Fruit fly (Drosophila melanogaster) whole organism, embryonic: ENCODE results near the gene CG5776.

ENCODE experiments used
- Ada2b ChIP-seq: fragments of 200-800 bp; sonication (Bioruptor generic); IDR thresholded peaks from 2 replicates; pipeline ENCODE4 v1.3.6; 2022; ENCODE audit warnings: missing biosample characterization, missing genetic modification characterization
- BEAF-32 ChIP-seq: fragments of 200-800 bp; sonication (Bioruptor generic); optimal IDR thresholded peaks from 3 replicates; lab custom pipeline; 2017; ENCODE audit warnings: missing biosample characterization, missing genetic modification characterization, mild to moderate bottlenecking, moderate library complexity, missing genetic modification reagents
- C15 ChIP-seq: fragments of 200-800 bp; sonication (Bioruptor generic); IDR thresholded peaks from 3 replicates; pipeline ENCODE4 v1.3.6; 2022; ENCODE audit warnings: missing biosample characterization, missing genetic modification characterization
- CG1024 ChIP-seq: fragments of 200-800 bp; sonication (Bioruptor generic); IDR thresholded peaks from 2 replicates; pipeline ENCODE4 v1.3.6; 2022; ENCODE audit warnings: missing biosample characterization, missing genetic modification characterization
- CG11398 ChIP-seq: fragments of 200-800 bp; sonication (Bioruptor generic); optimal IDR thresholded peaks from 2 replicates; lab custom pipeline; 2016; ENCODE audit warnings: missing biosample characterization, missing genetic modification characterization
- CG11504 ChIP-seq: fragments of 200-800 bp; sonication (Bioruptor generic); optimal IDR thresholded peaks from 3 replicates; lab custom pipeline; 2019; ENCODE audit warnings: missing biosample characterization, mild to moderate bottlenecking, missing genetic modification characterization, moderate library complexity
- CG11560 ChIP-seq: fragments of 200-800 bp; sonication (Bioruptor generic); IDR thresholded peaks from 3 replicates; pipeline ENCODE4 v1.3.6; 2022; ENCODE audit warnings: missing biosample characterization, missing genetic modification characterization
- CG1233 ChIP-seq: fragments of 200-800 bp; sonication (Bioruptor generic); optimal IDR thresholded peaks from 4 replicates; lab custom pipeline; 2018; ENCODE audit warnings: missing biosample characterization, mild to moderate bottlenecking, missing genetic modification characterization
- CG14860 ChIP-seq: fragments of 200-800 bp; sonication (Bioruptor generic); IDR thresholded peaks from 3 replicates; pipeline ENCODE4 v1.3.6; 2022; ENCODE audit warnings: missing biosample characterization, missing genetic modification characterization; ENCODE audit not compliant: partially characterized antibody
- CG15696 ChIP-seq: fragments of 200-800 bp; sonication (Bioruptor generic); optimal IDR thresholded peaks from 2 replicates; lab custom pipeline; 2019; ENCODE audit warnings: missing biosample characterization, mild to moderate bottlenecking, missing genetic modification characterization, moderate library complexity
- CG17912 ChIP-seq: fragments of 200-800 bp; sonication (Bioruptor generic); optimal IDR thresholded peaks from 2 replicates; lab custom pipeline; 2018; ENCODE audit warnings: missing biosample characterization, mild to moderate bottlenecking, missing genetic modification characterization
- CG2889 ChIP-seq: fragments of 200-800 bp; sonication (Bioruptor generic); IDR thresholded peaks from 3 replicates; pipeline ENCODE4 v1.3.6; 2022; ENCODE audit warnings: missing biosample characterization, missing genetic modification characterization
- CG31224 ChIP-seq: fragments of 200-800 bp; sonication (Bioruptor generic); IDR thresholded peaks from 2 replicates; pipeline ENCODE4 v1.3.6; 2022; ENCODE audit warnings: missing biosample characterization, missing genetic modification characterization
- CG3847 ChIP-seq: fragments of 200-800 bp; sonication (Bioruptor generic); IDR thresholded peaks from 2 replicates; pipeline ENCODE4 v1.3.6; 2022; ENCODE audit warnings: missing biosample characterization, missing genetic modification characterization
- CG9609 ChIP-seq: fragments of 200-800 bp; sonication (Bioruptor generic); optimal IDR thresholded peaks from 3 replicates; lab custom pipeline; 2016; ENCODE audit warnings: missing biosample characterization, missing genetic modification characterization
- Dfd ChIP-seq, 2 experiments: fragments of >200 bp; optimal IDR thresholded peaks; 2 replicates each; lab custom pipeline; 2017; ENCODE audit warnings: missing biosample characterization in 2 of 2, missing genetic modification characterization in 2 of 2
- Doc2 ChIP-seq: fragments of 200-800 bp; sonication (Bioruptor generic); IDR thresholded peaks from 2 replicates; pipeline ENCODE4 v1.3.6; 2022; ENCODE audit warnings: missing biosample characterization, missing genetic modification characterization
- Dref ChIP-seq: fragments of 200-800 bp; sonication (Bioruptor generic); IDR thresholded peaks from 2 replicates; pipeline ENCODE4 v1.3.6; 2022; ENCODE audit warnings: missing biosample characterization, missing genetic modification characterization
- E2f2 ChIP-seq: fragments of 200-800 bp; sonication (Bioruptor generic); IDR thresholded peaks from 2 replicates; pipeline ENCODE4 v1.3.6; 2022; ENCODE audit warnings: missing biosample characterization, missing genetic modification characterization
- Eip74EF ChIP-seq, 2 experiments: fragments of 200-800 bp in 1 of 2; fragments of >200 bp in 1 of 2; sonication (Bioruptor generic) in 1 of 2; optimal IDR thresholded peaks; 2 replicates each; lab custom pipeline; 2017 to 2019; ENCODE audit warnings: missing biosample characterization in 2 of 2, missing genetic modification characterization in 2 of 2, mild to moderate bottlenecking in 1 of 2, moderate library complexity in 1 of 2
- Fer1 ChIP-seq: fragments of 200-800 bp; sonication (Bioruptor generic); optimal IDR thresholded peaks from 2 replicates; lab custom pipeline; 2017; ENCODE audit warnings: missing biosample characterization, mild to moderate bottlenecking, missing genetic modification characterization
- HLHmδ ChIP-seq: fragments of 200-800 bp; sonication (Bioruptor generic); optimal IDR thresholded peaks from 2 replicates; lab custom pipeline; 2018; ENCODE audit warnings: missing biosample characterization, mild to moderate bottlenecking, missing genetic modification characterization, moderate library complexity
- Hr51 ChIP-seq, 2 experiments: fragments of 200-800 bp; sonication (Bioruptor generic); optimal IDR thresholded peaks; 2 replicates in 1 of 2; 3 replicates in 1 of 2; lab custom pipeline; 2016 to 2018; ENCODE audit warnings: missing biosample characterization in 2 of 2, missing genetic modification characterization in 2 of 2, mild to moderate bottlenecking in 1 of 2, moderate library complexity in 1 of 2
- Lhr ChIP-seq: fragments of 200-800 bp; sonication (Bioruptor generic); optimal IDR thresholded peaks from 3 replicates; lab custom pipeline; 2017; ENCODE audit warnings: mild to moderate bottlenecking, missing biosample characterization, missing genetic modification reagents, missing genetic modification characterization
- Lpt ChIP-seq: fragments of >200 bp; optimal IDR thresholded peaks from 2 replicates; lab custom pipeline; 2018; ENCODE audit warnings: missing biosample characterization, missing genetic modification characterization
- Med ChIP-seq: fragments of 200-800 bp; sonication (Bioruptor generic); peaks from one replicate; lab custom pipeline; 2016; ENCODE audit warnings: missing biosample characterization, missing genetic modification characterization, mild to moderate bottlenecking, inconsistent platforms, moderate library complexity
- NFAT ChIP-seq: fragments of 200-800 bp; sonication (Bioruptor generic); IDR thresholded peaks from 2 replicates; pipeline ENCODE4 v1.3.6; 2022; ENCODE audit warnings: missing biosample characterization, missing genetic modification characterization
- Pdp1 ChIP-seq, 2 experiments: fragments of 200-800 bp; sonication (Bioruptor generic); optimal IDR thresholded peaks; 3 replicates each; lab custom pipeline; 2016; ENCODE audit warnings: missing biosample characterization in 2 of 2, missing genetic modification characterization in 2 of 2, mild to moderate bottlenecking in 1 of 2, moderate library complexity in 1 of 2
- Ravus ChIP-seq: fragments of 200-800 bp; sonication (Bioruptor generic); IDR thresholded peaks from 2 replicates; pipeline ENCODE4 v1.3.6; 2022; ENCODE audit warnings: missing biosample characterization, missing genetic modification characterization
- Six4 ChIP-seq: fragments of 200-800 bp; sonication (Bioruptor generic); optimal IDR thresholded peaks from 2 replicates; lab custom pipeline; 2016; ENCODE audit warnings: missing biosample characterization, missing genetic modification characterization
- ab ChIP-seq: fragments of 200-800 bp; sonication (Bioruptor generic); optimal IDR thresholded peaks from 2 replicates; lab custom pipeline; 2016; ENCODE audit warnings: missing biosample characterization, missing genetic modification characterization
- ato ChIP-seq: fragments of 200-800 bp; sonication (Bioruptor generic); IDR thresholded peaks from 2 replicates; pipeline ENCODE4 v1.3.6; 2022; ENCODE audit warnings: missing biosample characterization, missing genetic modification characterization; ENCODE audit not compliant: partially characterized antibody
- crp ChIP-seq, 2 experiments: fragments of 200-800 bp; sonication (Bioruptor generic); optimal IDR thresholded peaks; 2 replicates in 1 of 2; 3 replicates in 1 of 2; lab custom pipeline; 2017; ENCODE audit warnings: missing biosample characterization in 2 of 2, missing genetic modification characterization in 2 of 2, mild to moderate bottlenecking in 1 of 2, moderate library complexity in 1 of 2
- dan ChIP-seq: fragments of 200-800 bp; sonication (Bioruptor generic); IDR thresholded peaks from 2 replicates; pipeline ENCODE4 v1.3.6; 2022; ENCODE audit warnings: missing biosample characterization, missing genetic modification characterization
- danr ChIP-seq: fragments of 200-800 bp; sonication (Bioruptor generic); IDR thresholded peaks from 2 replicates; pipeline ENCODE4 v1.3.6; 2022; ENCODE audit warnings: missing biosample characterization, missing genetic modification characterization
- dmrt99B ChIP-seq: fragments of 200-800 bp; sonication (Bioruptor generic); optimal IDR thresholded peaks from 2 replicates; lab custom pipeline; 2018; ENCODE audit warnings: missing biosample characterization, mild to moderate bottlenecking, missing genetic modification characterization, moderate library complexity
- esg ChIP-seq: fragments of 200-800 bp; sonication (Bioruptor generic); conservative IDR thresholded peaks from 2 replicates; pipeline ENCODE4 v1.3.6; 2022; ENCODE audit warnings: missing biosample characterization, missing genetic modification characterization
- fd96Cb ChIP-seq: fragments of 200-800 bp; sonication (Bioruptor generic); optimal IDR thresholded peaks from 2 replicates; lab custom pipeline; 2018; ENCODE audit warnings: missing biosample characterization, mild to moderate bottlenecking, missing genetic modification characterization, moderate library complexity
- grau ChIP-seq: fragments of 200-800 bp; optimal IDR thresholded peaks from 3 replicates; lab custom pipeline; 2019; ENCODE audit warnings: missing biosample characterization, mild to moderate bottlenecking, missing genetic modification characterization, moderate library complexity
- gsb ChIP-seq: fragments of 200-800 bp; sonication (Bioruptor generic); IDR thresholded peaks from 2 replicates; pipeline ENCODE4 v1.3.6; 2022; ENCODE audit warnings: missing biosample characterization, missing genetic modification characterization
- luna ChIP-seq: fragments of 200-800 bp; sonication (Bioruptor generic); optimal IDR thresholded peaks from 2 replicates; lab custom pipeline; 2016; ENCODE audit warnings: missing biosample characterization, missing genetic modification characterization
- odd ChIP-seq: fragments of 200-800 bp; sonication (Bioruptor generic); optimal IDR thresholded peaks from 2 replicates; lab custom pipeline; 2017; ENCODE audit warnings: missing biosample characterization, mild to moderate bottlenecking, missing genetic modification characterization
- pnt ChIP-seq: fragments of 200-800 bp; sonication (Bioruptor generic); optimal IDR thresholded peaks from 3 replicates; lab custom pipeline; 2016; ENCODE audit warnings: missing biosample characterization, missing genetic modification characterization
- prd ChIP-seq, 3 experiments: fragments of >200 bp in 2 of 3; fragments of 200-800 bp in 1 of 3; sonication (Bioruptor generic) in 1 of 3; optimal IDR thresholded peaks in 2 of 3; IDR thresholded peaks in 1 of 3; 2 replicates in 2 of 3; 3 replicates in 1 of 3; pipeline versions ENCODE4 v1.3.6 to Lab custom; 2017 to 2022; ENCODE audit warnings: missing biosample characterization in 1 of 3, missing genetic modification characterization in 1 of 3
- slbo ChIP-seq: fragments of 200-800 bp; sonication (Bioruptor generic); IDR thresholded peaks from 2 replicates; pipeline ENCODE4 v1.3.6; 2022; ENCODE audit warnings: missing biosample characterization, missing genetic modification characterization
- sna ChIP-seq: fragments of 200-800 bp; sonication (Bioruptor generic); IDR thresholded peaks from 2 replicates; pipeline ENCODE4 v1.3.6; 2022; ENCODE audit warnings: missing biosample characterization, missing genetic modification characterization; ENCODE audit not compliant: partially characterized antibody
- sug ChIP-seq: fragments of 200-800 bp; optimal IDR thresholded peaks from 2 replicates; lab custom pipeline; 2019; ENCODE audit warnings: missing biosample characterization, mild to moderate bottlenecking, missing genetic modification characterization, moderate library complexity
- trh ChIP-seq: fragments of 200-800 bp; sonication (Bioruptor generic); optimal IDR thresholded peaks from 2 replicates; lab custom pipeline; 2016; ENCODE audit warnings: missing biosample characterization, missing genetic modification characterization
- vnd ChIP-seq: fragments of 200-800 bp; sonication (Bioruptor generic); IDR thresholded peaks from 3 replicates; pipeline ENCODE4 v1.3.6; 2022; ENCODE audit warnings: missing biosample characterization, missing genetic modification characterization; ENCODE audit not compliant: partially characterized antibody

Gene CG5776

DNA sequence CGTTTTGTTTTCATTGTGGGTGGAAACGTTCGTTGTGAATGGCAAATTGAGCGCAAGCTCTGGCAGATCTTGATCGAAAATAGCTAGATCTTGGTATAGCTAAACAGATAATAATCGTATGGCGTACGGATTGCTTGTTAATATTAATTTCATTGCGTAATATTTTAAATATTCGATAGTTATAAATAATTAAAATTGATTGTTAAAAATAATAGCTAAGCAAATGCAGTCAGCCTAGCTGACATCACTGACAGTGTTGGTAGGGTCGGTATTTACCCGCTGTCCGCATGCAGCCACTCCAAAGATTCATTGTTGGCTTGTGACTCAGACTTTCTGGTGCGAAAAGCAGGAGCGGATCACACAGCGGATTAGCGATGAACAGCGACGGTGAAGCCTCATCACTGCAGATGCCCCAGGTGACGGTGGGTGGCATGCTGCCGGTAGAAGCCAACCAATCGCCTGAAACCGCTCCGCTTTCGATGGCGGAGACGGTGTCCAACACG, at the start of gene CG5776, which contains the start of gene spict (continued):
- TF ChIP-seq dan (GFP tag; lab: Robert Waterston, UW) (no peak), Dfd (GFP tag; optimal IDR thresholded peaks at IDR 0.05; lab: Kevin White, UChicago) (no peak), odd (GFP tag; lab: Kevin White, UChicago) (peak; percentile 33), Six4 (no peak), BEAF-32 (GFP tag; lab: Kevin White, UChicago) (peak; percentile 61), vnd (GFP tag; lab: Robert Waterston, UW) (no peak), NFAT (peak; percentile 62; the same call in 1 of the 2 replicates), Pdp1 (GFP tag; optimal IDR thresholded peaks at IDR 0.05; lab: Kevin White, UChicago) (peak; percentile 23 to 32), fd96Cb (tag; lab: Kevin White, UChicago) (peak; percentile 15), Hr51 (GFP tag; optimal IDR thresholded peaks at IDR 0.05; lab: Kevin White, UChicago) (peak; percentile 45 to 82), Doc2 (no peak), Dref (peak; percentile 36; the same call in 1 of the 2 replicates), sug (tag; lab: Kevin White, UChicago) (peak; percentile 78), CG1233 (peak; percentile 58), sna (GFP tag; lab: Robert Waterston, UW) (no peak), Eip74EF (GFP tag; optimal IDR thresholded peaks at IDR 0.05; lab: Kevin White, UChicago) (peak in 1 of 2 experiments; percentile 38), slbo (GFP tag; lab: Robert Waterston, UW) (peak; percentile 92), Lhr (GFP tag; lab: Kevin White, UChicago) (peak; percentile 80), ab (no peak), CG2889 (GFP tag; lab: Robert Waterston, UW) (peak; percentile 70; the same call in 2 of the 3 replicates), esg (peak; percentile 84), CG15696 (tag; lab: Kevin White, UChicago) (peak; percentile 61), prd (optimal IDR thresholded peaks at IDR 0.05; lab: Kevin White, UChicago) (no peak), prd (GFP tag; IDR thresholded peaks at IDR 0.05; lab: Robert Waterston, UW) (peak; percentile 90), crp (GFP tag; optimal IDR thresholded peaks at IDR 0.05; lab: Kevin White, UChicago) (peak in 1 of 2 experiments; percentile 51), trh (GFP tag; lab: Kevin White, UChicago) (no peak), luna (GFP tag; lab: Kevin White, UChicago) (no peak), CG3847 (GFP tag; lab: Robert Waterston, UW) (peak; percentile 89), gsb (GFP tag; lab: Robert Waterston, UW) (peak; percentile 34; the same call in 1 of the 2 replicates), dmrt99B (tag; lab: Kevin White, UChicago) (no peak), C15 (GFP tag; lab: Robert Waterston, UW) (0 out of 3 replicates have a peak, but pooled peaks have one; percentile 32), Lpt (GFP tag; lab: Kevin White, UChicago) (no peak), Ravus (peak; percentile 45), E2f2 (GFP tag; lab: Robert Waterston, UW) (peak; percentile 79), CG1024 (GFP tag; lab: Robert Waterston, UW) (no peak), CG14860 (GFP tag; lab: Robert Waterston, UW) (no peak), pnt (no peak), CG11504 (tag; lab: Kevin White, UChicago) (peak; percentile 77), Fer1 (GFP tag; lab: Kevin White, UChicago) (peak; percentile 70), CG17912 (GFP tag; lab: Kevin White, UChicago) (no peak), Ada2b (GFP tag; lab: Robert Waterston, UW) (peak; percentile 81), grau (tag; lab: Kevin White, UChicago) (peak; percentile 86), HLHmδ (peak; percentile 3), CG31224 (GFP tag; lab: Robert Waterston, UW) (peak; percentile 82), CG9609 (GFP tag; lab: Kevin White, UChicago) (peak; percentile 27), danr (GFP tag; lab: Robert Waterston, UW) (no peak), ato (GFP tag; lab: Robert Waterston, UW) (no peak), Med (GFP tag; lab: Kevin White, UChicago) (peak; percentile 74), CG11560 (tag; lab: Robert Waterston, UW) (peak; percentile 76; the same call in 2 of the 3 replicates), CG11398 (GFP tag; lab: Kevin White, UChicago) (no peak)
